Worm (Caenorhabditis elegans) whole organism, late embryonic: Measurements from ENCODE around the gene hsp-60.

ENCODE experiments used
- C08G9.2 ChIP-seq: sonication (generic microtip); optimal IDR thresholded peaks from 2 replicates; lab custom pipeline; 2016; ENCODE audit warnings: mild to moderate bottlenecking, missing genetic modification characterization, moderate library complexity, missing compliant biosample characterization
- C38D4.7 ChIP-seq: fragments of 200-800 bp; sonication (Bioruptor generic); optimal IDR thresholded peaks from 2 replicates; lab custom pipeline; 2018; ENCODE audit warnings: mild to moderate bottlenecking, missing genetic modification characterization, moderate library complexity, missing compliant biosample characterization
- F13H6.1 ChIP-seq: sonication (generic microtip); optimal IDR thresholded peaks from 2 replicates; lab custom pipeline; 2016; ENCODE audit warnings: missing genetic modification characterization, missing compliant biosample characterization
- K02D7.2 ChIP-seq: sonication (generic microtip); optimal IDR thresholded peaks from 2 replicates; lab custom pipeline; 2017; ENCODE audit warnings: mild to moderate bottlenecking, missing genetic modification characterization, missing compliant biosample characterization
- K09A11.1 ChIP-seq: sonication (generic microtip); optimal IDR thresholded peaks from 2 replicates; lab custom pipeline; 2017; ENCODE audit warnings: antibody characterized with exemption, mild to moderate bottlenecking, missing genetic modification characterization, missing compliant biosample characterization; ENCODE audit not compliant: insufficient read depth
- T23F11.4 ChIP-seq: fragments of 200-800 bp; sonication (Bioruptor generic); optimal IDR thresholded peaks from 2 replicates; lab custom pipeline; 2018; ENCODE audit warnings: mild to moderate bottlenecking, missing genetic modification characterization, missing compliant biosample characterization
- Y22D7AL.16 ChIP-seq: sonication (generic microtip); optimal IDR thresholded peaks from 2 replicates; lab custom pipeline; 2016; ENCODE audit warnings: missing genetic modification characterization, missing compliant biosample characterization
- ahr-1 ChIP-seq: sonication (generic microtip); optimal IDR thresholded peaks from 2 replicates; lab custom pipeline; 2016; ENCODE audit warnings: missing genetic modification characterization, missing compliant biosample characterization
- ama-1 ChIP-seq: fragments of 150-350 bp; optimal IDR thresholded peaks from 2 replicates; lab custom pipeline; 2014
- ceh-14 ChIP-seq: sonication (generic microtip); optimal IDR thresholded peaks from 2 replicates; lab custom pipeline; 2016; ENCODE audit warnings: missing genotype, missing genetic modification characterization, missing compliant biosample characterization
- ceh-2 ChIP-seq: sonication (generic microtip); optimal IDR thresholded peaks from 2 replicates; lab custom pipeline; 2016; ENCODE audit warnings: missing genotype, missing genetic modification characterization, missing compliant biosample characterization
- ceh-22 ChIP-seq: sonication (generic microtip); optimal IDR thresholded peaks from 2 replicates; lab custom pipeline; 2017; ENCODE audit warnings: missing biosample characterization, missing genetic modification characterization
- ceh-24 ChIP-seq: sonication (generic microtip); optimal IDR thresholded peaks from 2 replicates; lab custom pipeline; 2016; ENCODE audit warnings: mild to moderate bottlenecking, missing genetic modification characterization, missing compliant biosample characterization
- ceh-31 ChIP-seq: sonication (generic microtip); optimal IDR thresholded peaks from 2 replicates; lab custom pipeline; 2016; ENCODE audit warnings: missing genetic modification characterization, missing compliant biosample characterization
- ceh-34 ChIP-seq: sonication (generic microtip); optimal IDR thresholded peaks from 2 replicates; lab custom pipeline; 2016; ENCODE audit warnings: mild to moderate bottlenecking, missing genetic modification characterization, missing compliant biosample characterization
- ceh-45 ChIP-seq: fragments of 200-800 bp; sonication (Bioruptor generic); IDR thresholded peaks from 2 replicates; pipeline ENCODE4 v1.3.6; 2022; ENCODE audit warnings: missing genetic modification reagents, missing genetic modification characterization, missing compliant biosample characterization
- ceh-6 ChIP-seq: fragments of 200-800 bp; sonication (Bioruptor generic); optimal IDR thresholded peaks from 2 replicates; lab custom pipeline; 2018; ENCODE audit warnings: mild to moderate bottlenecking, missing genetic modification characterization, missing compliant biosample characterization
- che-1 ChIP-seq: sonication (generic microtip); optimal IDR thresholded peaks from 2 replicates; lab custom pipeline; 2016; ENCODE audit warnings: mild to moderate bottlenecking, missing genetic modification characterization, missing compliant biosample characterization
- elt-2 ChIP-seq: sonication (generic microtip); optimal IDR thresholded peaks from 2 replicates; lab custom pipeline; 2016; ENCODE audit warnings: missing genetic modification reagents, missing genetic modification characterization, missing compliant biosample characterization
- elt-4 ChIP-seq: sonication (generic microtip); optimal IDR thresholded peaks from 2 replicates; lab custom pipeline; 2016; ENCODE audit warnings: missing genetic modification characterization, missing compliant biosample characterization
- fkh-10 ChIP-seq: fragments of 150-350 bp; optimal IDR thresholded peaks from 2 replicates; lab custom pipeline; 2014; ENCODE audit warnings: missing biosample characterization, missing genetic modification reagents, missing genetic modification characterization
- hlh-13 ChIP-seq: fragments of 200-800 bp; sonication (Bioruptor generic); optimal IDR thresholded peaks from 2 replicates; lab custom pipeline; 2018; ENCODE audit warnings: mild to moderate bottlenecking, missing genetic modification characterization, missing compliant biosample characterization
- hlh-15 ChIP-seq: sonication (generic microtip); optimal IDR thresholded peaks from 2 replicates; lab custom pipeline; 2016; ENCODE audit warnings: missing genetic modification characterization, missing compliant biosample characterization
- hlh-30 ChIP-seq: sonication (generic microtip); optimal IDR thresholded peaks from 2 replicates; lab custom pipeline; 2017; ENCODE audit warnings: antibody characterized with exemption, missing genetic modification characterization, missing compliant biosample characterization; ENCODE audit not compliant: insufficient read depth
- hlh-6 ChIP-seq: sonication (generic microtip); optimal IDR thresholded peaks from 2 replicates; lab custom pipeline; 2016; ENCODE audit warnings: missing genotype, missing genetic modification characterization, missing compliant biosample characterization
- hlh-8 ChIP-seq: sonication (generic microtip); optimal IDR thresholded peaks from 2 replicates; lab custom pipeline; 2016; ENCODE audit warnings: missing genotype, missing genetic modification characterization, missing compliant biosample characterization
- lim-6 ChIP-seq: sonication (generic microtip); optimal IDR thresholded peaks from 2 replicates; lab custom pipeline; 2016; ENCODE audit warnings: missing genetic modification characterization, missing compliant biosample characterization
- madf-2 ChIP-seq: sonication (generic microtip); optimal IDR thresholded peaks from 2 replicates; lab custom pipeline; 2017; ENCODE audit warnings: missing genetic modification characterization, missing compliant biosample characterization
- mec-3 ChIP-seq: sonication (generic microtip); optimal IDR thresholded peaks from 2 replicates; lab custom pipeline; 2016; ENCODE audit warnings: borderline replicate concordance, missing genetic modification characterization, missing compliant biosample characterization
- nfya-1 ChIP-seq: sonication (generic microtip); optimal IDR thresholded peaks from 2 replicates; lab custom pipeline; 2017; ENCODE audit warnings: missing genetic modification characterization, mild to moderate bottlenecking, missing compliant biosample characterization, antibody characterized with exemption, moderate library complexity
- npax-4 ChIP-seq: sonication (generic microtip); optimal IDR thresholded peaks from 2 replicates; lab custom pipeline; 2016; ENCODE audit warnings: missing genetic modification characterization, missing compliant biosample characterization
- pat-9 ChIP-seq: fragments of 200-800 bp; sonication (Bioruptor generic); optimal IDR thresholded peaks from 2 replicates; lab custom pipeline; 2018; ENCODE audit warnings: mild to moderate bottlenecking, missing genetic modification characterization, moderate library complexity, missing compliant biosample characterization
- pha-2 ChIP-seq: sonication (generic microtip); optimal IDR thresholded peaks from 2 replicates; lab custom pipeline; 2017; ENCODE audit warnings: mild to moderate bottlenecking, missing genetic modification characterization, missing compliant biosample characterization
- pha-4 ChIP-seq: fragments of 150-350 bp; optimal IDR thresholded peaks from 2 replicates; lab custom pipeline; 2018; ENCODE audit warnings: missing biosample characterization, missing genetic modification reagents, missing genetic modification characterization
- pqm-1 ChIP-seq: sonication (generic microtip); optimal IDR thresholded peaks from 2 replicates; lab custom pipeline; 2016; ENCODE audit warnings: missing genetic modification characterization, missing compliant biosample characterization
- ref-2 ChIP-seq: sonication (generic microtip); optimal IDR thresholded peaks from 2 replicates; lab custom pipeline; 2016; ENCODE audit warnings: missing genetic modification characterization, missing compliant biosample characterization
- rnt-1 ChIP-seq: sonication (generic microtip); optimal IDR thresholded peaks from 2 replicates; lab custom pipeline; 2016; ENCODE audit warnings: missing genetic modification characterization, missing compliant biosample characterization
- sox-4 ChIP-seq: sonication (generic microtip); optimal IDR thresholded peaks from 2 replicates; lab custom pipeline; 2017; ENCODE audit warnings: mild to moderate bottlenecking, missing genetic modification characterization, inconsistent platforms, missing compliant biosample characterization
- syd-9 ChIP-seq: sonication (generic microtip); optimal IDR thresholded peaks from 2 replicates; lab custom pipeline; 2016; ENCODE audit warnings: mild to moderate bottlenecking, missing genetic modification characterization, moderate library complexity, missing compliant biosample characterization
- tbx-2 ChIP-seq: sonication (generic microtip); optimal IDR thresholded peaks from 2 replicates; lab custom pipeline; 2016; ENCODE audit warnings: missing genetic modification characterization, missing compliant biosample characterization
- ttx-3 ChIP-seq: sonication (generic microtip); optimal IDR thresholded peaks from 2 replicates; lab custom pipeline; 2016; ENCODE audit warnings: missing genetic modification reagents, missing genetic modification characterization, missing compliant biosample characterization
- unc-55 ChIP-seq: sonication (generic microtip); optimal IDR thresholded peaks from 2 replicates; lab custom pipeline; 2017; ENCODE audit warnings: missing biosample characterization, missing genetic modification reagents, missing genetic modification characterization
- unc-86 ChIP-seq: sonication (generic microtip); optimal IDR thresholded peaks from 2 replicates; lab custom pipeline; 2016; ENCODE audit warnings: missing genetic modification characterization, missing compliant biosample characterization
- zip-5 ChIP-seq: sonication (generic microtip); optimal IDR thresholded peaks from 2 replicates; lab custom pipeline; 2016; ENCODE audit warnings: missing genetic modification characterization, missing compliant biosample characterization
- ztf-16 ChIP-seq: sonication (generic microtip); optimal IDR thresholded peaks from 2 replicates; lab custom pipeline; 2017; ENCODE audit warnings: missing genetic modification characterization, missing compliant biosample characterization

Gene hsp-60

DNA sequence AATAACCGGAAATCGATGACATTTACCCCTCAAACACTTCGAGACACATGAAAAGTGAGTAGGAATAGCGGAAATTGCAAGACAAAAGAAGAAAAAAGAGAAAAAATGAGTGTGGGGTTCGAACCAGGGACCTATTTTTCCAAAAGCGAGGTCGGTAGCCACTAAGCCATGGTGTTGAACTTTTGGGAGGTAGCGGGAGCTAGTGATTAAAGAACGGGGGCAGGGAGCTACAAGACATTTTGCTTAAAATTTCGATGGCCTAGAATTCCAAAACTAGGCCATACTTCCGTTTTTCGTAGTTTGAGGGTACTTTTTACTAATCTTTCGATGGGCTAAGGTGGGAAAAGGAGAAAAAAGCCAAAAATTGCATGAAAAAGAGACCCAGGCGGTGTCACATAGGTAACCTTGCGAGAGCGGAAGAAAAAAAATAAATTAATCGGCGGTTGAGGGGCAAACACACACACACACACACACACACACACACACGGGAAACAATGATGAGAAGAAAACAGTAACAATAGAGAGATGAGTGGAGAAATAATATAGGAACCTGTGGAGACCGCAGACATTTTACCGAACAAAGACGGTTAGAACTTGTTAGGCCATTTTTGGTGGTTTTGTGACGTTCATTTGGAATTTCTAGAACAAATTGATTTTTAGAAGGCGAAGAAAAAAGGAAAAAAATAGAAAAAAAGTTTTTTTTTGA lies 17.9 kb upstream of the hsp-60 start (continued):
- TF ChIP-seq unc-86 (tag; lab: Kevin White, UChicago) (peak; percentile 28), pat-9 (peak; percentile 74), ceh-34 (tag; lab: Kevin White, UChicago) (peak; percentile 50), ceh-14 (tag; lab: Kevin White, UChicago) (peak; percentile 74), pha-2 (tag; lab: Kevin White, UChicago) (no peak), pqm-1 (tag; lab: Kevin White, UChicago) (no peak), hlh-13 (GFP tag; lab: Kevin White, UChicago) (peak; percentile 46), madf-2 (peak; percentile 26), unc-55 (no peak), C08G9.2 (peak; percentile 54), ceh-6 (peak; percentile 71), hlh-8 (no peak), ceh-31 (peak; percentile 47), lim-6 (tag; lab: Kevin White, UChicago) (peak; percentile 21), K09A11.1 (tag; lab: Kevin White, UChicago) (peak; percentile 6), nfya-1 (no peak), K02D7.2 (peak; percentile 65)

DNA sequence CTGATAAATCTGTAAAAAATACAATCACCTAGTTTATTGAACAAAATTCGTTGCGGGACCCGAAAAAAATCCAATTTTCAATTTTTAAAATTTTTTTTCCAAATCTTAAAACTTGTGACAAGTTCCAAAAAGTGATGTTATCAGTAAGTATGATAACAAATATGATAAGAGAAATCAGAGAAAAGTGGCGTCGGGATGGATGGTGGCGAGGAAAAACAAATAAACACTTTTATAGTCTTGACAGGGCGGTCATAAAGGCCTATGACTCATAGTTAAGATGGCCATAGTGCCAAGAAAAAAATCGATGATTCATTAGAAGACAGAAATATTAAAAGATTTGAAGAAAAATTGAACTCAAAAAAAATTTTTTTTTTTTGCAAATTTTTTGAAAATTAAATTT lies 16.9 kb upstream of the hsp-60 start:
- no peak for TF ChIP-seq pat-9
- TF ChIP-seq elt-2 (tag; lab: Kevin White, UChicago), result peak; percentile 85

DNA sequence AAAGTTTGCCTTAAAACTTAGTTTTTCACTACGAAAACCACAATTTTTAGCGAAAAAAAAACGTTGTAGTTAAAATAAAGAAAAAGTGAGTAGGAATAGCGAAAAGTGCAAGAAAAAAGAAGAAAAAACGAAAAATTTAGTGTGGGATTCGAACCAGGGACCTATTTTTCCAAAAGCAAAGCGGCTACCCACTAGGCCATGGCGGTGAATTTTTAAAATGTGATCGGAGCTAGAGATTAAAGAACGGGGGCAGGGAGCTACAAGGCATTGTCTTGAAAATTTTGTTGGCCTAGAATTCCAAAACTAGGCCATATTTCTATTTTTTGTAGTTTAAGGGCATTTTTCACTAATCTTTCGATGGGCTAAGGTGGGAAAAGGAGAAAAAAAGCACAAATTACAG lies 15.8 kb upstream of the hsp-60 start:
- TF ChIP-seq syd-9 (tag; lab: Kevin White, UChicago) (no peak), C38D4.7 (GFP tag; lab: Kevin White, UChicago) (no peak), Y22D7AL.16 (tag; lab: Kevin White, UChicago) (no peak), ahr-1 (no peak), ceh-14 (tag; lab: Kevin White, UChicago) (no peak), elt-2 (tag; lab: Kevin White, UChicago) (no peak), pha-2 (tag; lab: Kevin White, UChicago) (no peak), unc-55 (no peak), fkh-10 (GFP tag; lab: Kevin White, UChicago) (no peak), elt-4 (tag; lab: Kevin White, UChicago) (no peak)

DNA sequence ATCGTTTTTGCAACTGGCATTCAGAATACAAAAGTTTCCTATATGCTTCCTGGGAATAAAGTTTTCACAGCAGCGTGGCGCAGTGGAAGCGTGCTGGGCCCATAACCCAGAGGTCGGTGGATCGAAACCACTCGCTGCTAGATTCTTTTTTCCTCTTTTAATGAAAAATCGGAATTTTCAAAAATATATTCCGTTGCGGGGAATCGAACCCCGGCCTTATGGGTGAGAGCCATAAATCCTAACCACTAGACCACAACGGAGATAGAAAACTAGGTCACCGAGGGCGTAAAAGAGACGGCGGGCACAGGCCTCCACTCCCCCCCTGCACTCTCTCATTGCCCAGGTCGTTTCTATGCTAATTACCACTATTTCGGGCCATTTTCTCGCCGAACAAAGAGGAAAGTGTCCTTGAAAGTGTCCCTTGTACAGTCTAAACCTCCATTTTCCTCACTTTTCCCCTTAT lies 15.0 kb upstream of the hsp-60 start, which contains the start of gene Y22D7AL.6:
TSS of gene Y22D7AL.6 (plus strand) at position 413 of the 463 bp plus-strand sequence.
- no peak for TF ChIP-seq pqm-1 (tag; lab: Kevin White, UChicago)
- peak; percentile 23 for TF ChIP-seq F13H6.1 (tag; lab: Kevin White, UChicago)
- TF ChIP-seq fkh-10 (GFP tag; lab: Kevin White, UChicago), result no peak
- TF ChIP-seq ref-2 (tag; lab: Kevin White, UChicago), result peak; percentile 51
- no peak for TF ChIP-seq pha-4 (tag; lab: Kevin White, UChicago)
- no peak for TF ChIP-seq lim-6 (tag; lab: Kevin White, UChicago)
- TF ChIP-seq C08G9.2, result peak; percentile 77
- TF ChIP-seq npax-4 (tag; lab: Kevin White, UChicago), result peak; percentile 43
- TF ChIP-seq ceh-24 (tag; lab: Kevin White, UChicago), result peak; percentile 22
- TF ChIP-seq ttx-3 (tag; lab: Kevin White, UChicago), result peak; percentile 46
- peak; percentile 74 for TF ChIP-seq C38D4.7 (GFP tag; lab: Kevin White, UChicago)
- peak; percentile 62 for TF ChIP-seq sox-4 (tag; lab: Kevin White, UChicago)
- no peak for TF ChIP-seq ceh-45 (GFP tag; lab: Robert Waterston, UW)
- peak; percentile 76 for TF ChIP-seq che-1 (tag; lab: Kevin White, UChicago)
- peak; percentile 55 for TF ChIP-seq ahr-1
- TF ChIP-seq mec-3, result no peak
- TF ChIP-seq madf-2, result peak; percentile 42
- TF ChIP-seq rnt-1 (tag; lab: Kevin White, UChicago), result peak; percentile 25
- TF ChIP-seq T23F11.4 (GFP tag; lab: Kevin White, UChicago), result no peak
- peak; percentile 39 for TF ChIP-seq ceh-2
- no peak for TF ChIP-seq ama-1 (lab: Kevin White, UChicago)
- peak; percentile 28 for TF ChIP-seq tbx-2 (tag; lab: Kevin White, UChicago)
- TF ChIP-seq unc-55, result no peak
- TF ChIP-seq zip-5 (tag; lab: Kevin White, UChicago), result peak; percentile 22
- no peak for TF ChIP-seq ceh-22 (tag; lab: Kevin White, UChicago)
- peak; percentile 74 for TF ChIP-seq ztf-16 (tag; lab: Kevin White, UChicago)
- no peak for TF ChIP-seq hlh-15 (tag; lab: Kevin White, UChicago)
- TF ChIP-seq nfya-1, result peak; percentile 7
- peak; percentile 62 for TF ChIP-seq pat-9
- no peak for TF ChIP-seq elt-4 (tag; lab: Kevin White, UChicago)
- no peak for TF ChIP-seq hlh-30 (tag; lab: Kevin White, UChicago)
- peak; percentile 83 for TF ChIP-seq hlh-6 (tag; lab: Kevin White, UChicago)
